Fruit fly (Drosophila melanogaster) whole organism: Measurements from ENCODE around the gene tws.

Experiments used
- EcR ChIP-seq, 2 experiments: fragments of >200 bp; optimal IDR thresholded peaks; 2 replicates each; lab custom pipeline; 2017; ENCODE audit warnings: missing biosample characterization in 2 of 2, missing genetic modification characterization in 2 of 2, missing genetic modification reagents in 2 of 2
- psq ChIP-seq: fragments of >200 bp; optimal IDR thresholded peaks from 2 replicates; lab custom pipeline; 2017
- usp ChIP-seq: fragments of >200 bp; optimal IDR thresholded peaks from 2 replicates; lab custom pipeline; 2017; ENCODE audit warnings: missing biosample characterization, missing genetic modification characterization, mixed read lengths

DNA sequence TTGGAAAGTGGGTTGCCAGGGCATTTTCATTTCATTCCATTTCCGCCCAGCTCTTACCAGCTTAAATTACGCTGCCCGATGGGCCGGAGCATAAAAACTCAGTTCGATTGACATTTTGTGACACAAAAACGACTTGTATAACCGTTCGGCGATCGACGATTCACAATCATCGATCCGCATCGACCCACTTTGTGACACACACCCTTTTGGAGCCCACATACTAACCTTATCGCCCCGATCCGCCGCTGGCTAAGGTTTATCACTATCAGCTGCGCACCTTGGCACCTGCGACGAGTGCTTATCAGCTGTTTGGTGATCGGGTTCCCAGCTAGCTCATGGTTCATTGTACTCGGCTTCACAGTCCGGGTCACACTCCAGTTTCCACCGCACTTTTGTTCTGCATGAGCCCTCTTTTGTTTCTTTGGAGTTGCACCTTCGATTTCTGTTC, 40.1 kb downstream of the tws start:
- TF ChIP-seq psq (no peak), EcR (GFP tag; optimal IDR thresholded peaks at IDR 0.05; lab: Kevin White, UChicago) (no peak), usp (GFP tag; lab: Kevin White, UChicago) (no peak)
